Worm (Caenorhabditis elegans) whole organism, midembryonic: ENCODE data around the gene ptr-24.

Experiments
- cog-1 ChIP-seq: sonication (generic microtip); optimal IDR thresholded peaks from 2 replicates; lab custom pipeline; 2016; ENCODE audit warnings: missing genetic modification characterization, missing compliant biosample characterization
- flt-1 ChIP-seq: fragments of 200-800 bp; sonication (Bioruptor generic); IDR thresholded peaks from 2 replicates; pipeline ENCODE4 v1.3.6; 2022; ENCODE audit warnings: missing genetic modification characterization, missing compliant biosample characterization
- klf-2 ChIP-seq: fragments of 200-800 bp; sonication (Bioruptor generic); conservative IDR thresholded peaks from 2 replicates; pipeline ENCODE4 v1.3.6; 2022; ENCODE audit warnings: missing genetic modification reagents, missing genetic modification characterization, missing compliant biosample characterization
- ref-1 ChIP-seq: fragments of 200-800 bp; sonication (Bioruptor generic); conservative IDR thresholded peaks from 2 replicates; pipeline ENCODE4 v1.3.6; 2022; ENCODE audit warnings: missing genetic modification reagents, missing genetic modification characterization, missing compliant biosample characterization
- tab-1 ChIP-seq: fragments of 200-800 bp; sonication (Bioruptor generic); IDR thresholded peaks from 2 replicates; pipeline ENCODE4 v1.3.6; 2022; ENCODE audit warnings: missing genetic modification characterization, missing compliant biosample characterization
- ztf-23 ChIP-seq: fragments of 200-800 bp; sonication (Bioruptor generic); IDR thresholded peaks from 2 replicates; pipeline ENCODE4 v1.3.6; 2022; ENCODE audit warnings: missing genetic modification reagents, missing genetic modification characterization, missing compliant biosample characterization
- ztf-29 ChIP-seq: fragments of 200-800 bp; sonication (Bioruptor generic); IDR thresholded peaks from 2 replicates; pipeline ENCODE4 v1.3.6; 2022; ENCODE audit warnings: missing genetic modification reagents, missing genetic modification characterization, missing compliant biosample characterization

- TF ChIP-seq flt-1 (GFP tag; lab: Robert Waterston, UW) (no peak), ztf-29 (GFP tag; lab: Robert Waterston, UW) (no peak), ref-1 (GFP tag; lab: Robert Waterston, UW) (no peak), ztf-23 (no peak), klf-2 (GFP tag; lab: Robert Waterston, UW) (no peak), tab-1 (GFP tag; lab: Robert Waterston, UW) (no peak), cog-1 (tag; lab: Kevin White, UChicago) (no peak)
Observed at ce11 chrX:13331386-13331785, 6.4 kb upstream of the ptr-24 start, which contains the start of gene sir-2.3.
